Fruit fly (Drosophila melanogaster) whole organism, pupa: ENCODE results near the gene Mocs1.

ENCODE experiments used
- CG10348 ChIP-seq: fragments of 200-800 bp; sonication (Bioruptor generic); IDR thresholded peaks from 2 replicates; pipeline ENCODE4 v1.3.6; 2022; ENCODE audit warnings: missing biosample characterization, missing genetic modification characterization
- CG12605 ChIP-seq: fragments of 200-800 bp; sonication (Bioruptor generic); IDR thresholded peaks from 2 replicates; pipeline ENCODE4 v1.3.6; 2022; ENCODE audit warnings: missing biosample characterization, missing genetic modification characterization
- CG13204 ChIP-seq: fragments of 200-800 bp; sonication (Bioruptor generic); optimal IDR thresholded peaks from 2 replicates; lab custom pipeline; 2018; ENCODE audit warnings: missing biosample characterization, mild to moderate bottlenecking, missing genetic modification characterization, moderate library complexity
- CG14655 ChIP-seq: fragments of 200-800 bp; sonication (Bioruptor generic); optimal IDR thresholded peaks from 3 replicates; lab custom pipeline; 2017; ENCODE audit warnings: mild to moderate bottlenecking, missing biosample characterization, missing genetic modification reagents, missing genetic modification characterization
- CG15710 ChIP-seq: fragments of 200-800 bp; sonication (Bioruptor generic); optimal IDR thresholded peaks from 2 replicates; lab custom pipeline; 2018; ENCODE audit warnings: missing biosample characterization, mild to moderate bottlenecking, missing genetic modification characterization, moderate library complexity
- CG17806 ChIP-seq: fragments of 200-800 bp; sonication (Bioruptor generic); optimal IDR thresholded peaks from 2 replicates; lab custom pipeline; 2018; ENCODE audit warnings: missing biosample characterization, mild to moderate bottlenecking, missing genetic modification characterization, moderate library complexity
- CG32121 ChIP-seq: fragments of 200-800 bp; sonication (Bioruptor generic); IDR thresholded peaks from 2 replicates; pipeline ENCODE4 v1.3.6; 2022; ENCODE audit warnings: missing biosample characterization, missing genetic modification characterization
- CG34367 ChIP-seq: fragments of 200-800 bp; sonication (Bioruptor generic); optimal IDR thresholded peaks from 2 replicates; lab custom pipeline; 2018; ENCODE audit warnings: missing biosample characterization, mild to moderate bottlenecking, missing genetic modification characterization
- CG4496 ChIP-seq: fragments of 200-800 bp; sonication (Bioruptor generic); IDR thresholded peaks from 3 replicates; pipeline ENCODE4 v1.3.6; 2022; ENCODE audit warnings: missing biosample characterization, missing genetic modification characterization
- CG8159 ChIP-seq: fragments of 200-800 bp; sonication (Bioruptor generic); optimal IDR thresholded peaks from 3 replicates; lab custom pipeline; 2018; ENCODE audit warnings: missing biosample characterization, mild to moderate bottlenecking, missing genetic modification characterization, moderate library complexity
- CG8301 ChIP-seq: fragments of 200-800 bp; sonication (Bioruptor generic); optimal IDR thresholded peaks from 2 replicates; lab custom pipeline; 2018; ENCODE audit warnings: missing biosample characterization, mild to moderate bottlenecking, missing genetic modification characterization
- CG9948 ChIP-seq: fragments of 200-800 bp; sonication (Bioruptor generic); optimal IDR thresholded peaks from 2 replicates; lab custom pipeline; 2018; ENCODE audit warnings: missing biosample characterization, mild to moderate bottlenecking, missing genetic modification characterization, moderate library complexity
- D1 ChIP-seq: fragments of 200-800 bp; sonication (Bioruptor generic); optimal IDR thresholded peaks from 2 replicates; lab custom pipeline; 2018; ENCODE audit warnings: missing biosample characterization, mild to moderate bottlenecking, missing genetic modification characterization, moderate library complexity
- EcR ChIP-seq: fragments of 200-800 bp; sonication (Bioruptor generic); optimal IDR thresholded peaks from 3 replicates; lab custom pipeline; 2019; ENCODE audit warnings: missing biosample characterization, missing genetic modification characterization, mild to moderate bottlenecking, moderate library complexity, missing genetic modification reagents
- Ets98B ChIP-seq: fragments of 200-800 bp; sonication (Bioruptor generic); IDR thresholded peaks from 2 replicates; pipeline ENCODE4 v1.3.6; 2022; ENCODE audit warnings: missing biosample characterization, missing genetic modification characterization
- Pif1A ChIP-seq: fragments of 200-800 bp; sonication (Bioruptor generic); optimal IDR thresholded peaks from 3 replicates; lab custom pipeline; 2016; ENCODE audit warnings: missing biosample characterization, missing genetic modification characterization
- Pif1B ChIP-seq: fragments of 200-800 bp; sonication (Bioruptor generic); optimal IDR thresholded peaks from 3 replicates; lab custom pipeline; 2016; ENCODE audit warnings: missing biosample characterization, missing genetic modification characterization
- Snoo ChIP-seq: fragments of 200-800 bp; sonication (Bioruptor generic); optimal IDR thresholded peaks from 3 replicates; lab custom pipeline; 2017; ENCODE audit warnings: missing biosample characterization, mild to moderate bottlenecking, missing genetic modification characterization, inconsistent platforms
- fd96Ca ChIP-seq: fragments of 200-800 bp; sonication (Bioruptor generic); IDR thresholded peaks from 3 replicates; pipeline ENCODE4 v1.3.6; 2022; ENCODE audit warnings: missing biosample characterization, missing genetic modification characterization
- gl ChIP-seq: fragments of 200-800 bp; sonication (Bioruptor generic); optimal IDR thresholded peaks from 2 replicates; lab custom pipeline; 2018; ENCODE audit warnings: missing biosample characterization, mild to moderate bottlenecking, missing genetic modification characterization
- rn ChIP-seq: fragments of 200-800 bp; sonication (Bioruptor generic); IDR thresholded peaks from 2 replicates; pipeline ENCODE4 v1.3.6; 2022; ENCODE audit warnings: missing biosample characterization, missing genetic modification characterization

Gene Mocs1

dm6 chr3L:11119901-11120418 lies 49.6 kb downstream of the Mocs1 start:
- TF ChIP-seq gl (no peak), CG9948 (tag; lab: Kevin White, UChicago) (no peak), CG4496 (GFP tag; lab: Robert Waterston, UW) (no peak), CG13204 (no peak), rn (GFP tag; lab: Robert Waterston, UW) (no peak)

- peak; percentile 92 for TF ChIP-seq Pif1B (GFP tag; lab: Kevin White, UChicago)
- peak; percentile 74 for TF ChIP-seq CG17806
- peak; percentile 80 for TF ChIP-seq CG4496 (GFP tag; lab: Robert Waterston, UW)
- peak; percentile 17 for TF ChIP-seq EcR (GFP tag; lab: Kevin White, UChicago)
- TF ChIP-seq D1 (tag; lab: Kevin White, UChicago) = peak; percentile 43
- peak; percentile 69; the same call in 1 of the 3 replicates for TF ChIP-seq fd96Ca
- peak; percentile 90 for TF ChIP-seq CG12605 (GFP tag; lab: Robert Waterston, UW)
- TF ChIP-seq CG32121 (GFP tag; lab: Robert Waterston, UW) = peak; percentile 63; the same call in 1 of the 2 replicates
- TF ChIP-seq Snoo (tag; lab: Kevin White, UChicago) = peak; percentile 68
- peak; percentile 66 for TF ChIP-seq CG9948 (tag; lab: Kevin White, UChicago)
- peak; percentile 82 for TF ChIP-seq CG8301
- TF ChIP-seq gl = peak; percentile 95
- TF ChIP-seq Pif1A (GFP tag; lab: Kevin White, UChicago) = peak; percentile 91
- peak; percentile 87 for TF ChIP-seq CG34367 (tag; lab: Kevin White, UChicago)
- TF ChIP-seq CG10348 = no peak
- TF ChIP-seq CG14655 = peak; percentile 89
- TF ChIP-seq Ets98B (GFP tag; lab: Robert Waterston, UW) = peak; percentile 76
- TF ChIP-seq CG13204 = peak; percentile 89
- TF ChIP-seq CG8159 = peak; percentile 84
- TF ChIP-seq CG15710 = peak; percentile 84
- TF ChIP-seq rn (GFP tag; lab: Robert Waterston, UW) = peak; percentile 39; the same call in 1 of the 2 replicates
- TF ChIP-seq, all 21 proteins: peak for 20
Observed at dm6 chr3L:11120419-11120958, 50.2 kb downstream of the Mocs1 start, which contains the start of the genes FoxK and mRpL2. TSS of gene FoxK (minus strand) at chr3L:11120783. TSS of gene mRpL2 (plus strand) at chr3L:11120847.
